Fruit fly (Drosophila melanogaster) whole organism, embryonic: ENCODE data around the gene CG33679.

Source experiments
- CG10565 ChIP-seq: fragments of 200-800 bp; sonication (Bioruptor generic); optimal IDR thresholded peaks from 3 replicates; lab custom pipeline; 2016; ENCODE audit warnings: missing biosample characterization, mild to moderate bottlenecking, missing genetic modification characterization
- CG10959 ChIP-seq: fragments of 200-800 bp; sonication (Bioruptor generic); IDR thresholded peaks from 2 replicates; pipeline ENCODE4 v1.3.6; 2022; ENCODE audit warnings: missing biosample characterization, missing genetic modification characterization
- CG11695 ChIP-seq: fragments of 200-800 bp; sonication (Bioruptor generic); IDR thresholded peaks from 3 replicates; pipeline ENCODE4 v1.3.6; 2022; ENCODE audit warnings: missing biosample characterization, missing genetic modification characterization
- CG12659 ChIP-seq: fragments of 200-800 bp; sonication (Bioruptor generic); optimal IDR thresholded peaks from 3 replicates; lab custom pipeline; 2017; ENCODE audit warnings: mild to moderate bottlenecking, missing biosample characterization, missing genetic modification reagents, missing genetic modification characterization
- CG13296 ChIP-seq: fragments of 200-800 bp; sonication (Bioruptor generic); optimal IDR thresholded peaks from 3 replicates; lab custom pipeline; 2018; ENCODE audit warnings: missing biosample characterization, mild to moderate bottlenecking, missing genetic modification characterization
- CG15073 ChIP-seq: fragments of 200-800 bp; sonication (Bioruptor generic); optimal IDR thresholded peaks from 2 replicates; lab custom pipeline; 2016; ENCODE audit warnings: missing biosample characterization, missing genetic modification characterization
- CG17359 ChIP-seq: fragments of 200-800 bp; sonication (Bioruptor generic); optimal IDR thresholded peaks from 3 replicates; lab custom pipeline; 2018; ENCODE audit warnings: missing biosample characterization, mild to moderate bottlenecking, missing genetic modification characterization, moderate library complexity
- CG1792 ChIP-seq: fragments of 200-800 bp; sonication (Bioruptor generic); optimal IDR thresholded peaks from 2 replicates; lab custom pipeline; 2016; ENCODE audit warnings: missing biosample characterization, missing genetic modification characterization
- CG2129 ChIP-seq: fragments of 200-800 bp; sonication (Bioruptor generic); IDR thresholded peaks from 2 replicates; pipeline ENCODE4 v1.3.6; 2022; ENCODE audit warnings: missing biosample characterization, missing genetic modification characterization; ENCODE audit not compliant: partially characterized antibody
- CG2202 ChIP-seq: fragments of 200-800 bp; sonication (Bioruptor generic); optimal IDR thresholded peaks from 2 replicates; lab custom pipeline; 2018; ENCODE audit warnings: missing biosample characterization, mild to moderate bottlenecking, missing genetic modification characterization
- CG2889 ChIP-seq: fragments of 200-800 bp; sonication (Bioruptor generic); IDR thresholded peaks from 3 replicates; pipeline ENCODE4 v1.3.6; 2022; ENCODE audit warnings: missing biosample characterization, missing genetic modification characterization
- CG34224 ChIP-seq: fragments of 200-800 bp; sonication (Bioruptor generic); IDR thresholded peaks from 3 replicates; pipeline ENCODE4 v1.3.6; 2022; ENCODE audit warnings: missing biosample characterization, missing genetic modification characterization; ENCODE audit not compliant: partially characterized antibody
- CG34422 ChIP-seq: fragments of 200-800 bp; sonication (Bioruptor generic); IDR thresholded peaks from 3 replicates; pipeline ENCODE4 v1.3.6; 2022; ENCODE audit warnings: missing biosample characterization, missing genetic modification characterization
- CG5953 ChIP-seq: fragments of 200-800 bp; sonication (Bioruptor generic); IDR thresholded peaks from 2 replicates; pipeline ENCODE4 v1.3.6; 2022; ENCODE audit warnings: missing biosample characterization, missing genetic modification characterization
- CG6813 ChIP-seq: fragments of 200-800 bp; sonication (Bioruptor generic); optimal IDR thresholded peaks from 2 replicates; lab custom pipeline; 2017; ENCODE audit warnings: missing biosample characterization, missing genetic modification characterization, mild to moderate bottlenecking, moderate library complexity, missing genetic modification reagents
- Dfd ChIP-seq, 2 experiments: fragments of >200 bp; optimal IDR thresholded peaks; 2 replicates each; lab custom pipeline; 2017; ENCODE audit warnings: missing biosample characterization in 2 of 2, missing genetic modification characterization in 2 of 2
- Dip2 ChIP-seq: fragments of 200-800 bp; sonication (Bioruptor generic); IDR thresholded peaks from 2 replicates; pipeline ENCODE4 v1.3.6; 2022; ENCODE audit warnings: missing biosample characterization, missing genetic modification characterization
- Dref ChIP-seq: fragments of 200-800 bp; sonication (Bioruptor generic); IDR thresholded peaks from 2 replicates; pipeline ENCODE4 v1.3.6; 2022; ENCODE audit warnings: missing biosample characterization, missing genetic modification characterization
- ERR ChIP-seq: fragments of 200-800 bp; sonication (Bioruptor generic); optimal IDR thresholded peaks from 2 replicates; lab custom pipeline; 2016; ENCODE audit warnings: missing biosample characterization, missing genetic modification characterization
- HLH4C ChIP-seq: fragments of 200-800 bp; sonication (Bioruptor generic); IDR thresholded peaks from 3 replicates; pipeline ENCODE4 v1.3.6; 2022; ENCODE audit warnings: missing biosample characterization, missing genetic modification characterization; ENCODE audit not compliant: partially characterized antibody
- Hr51 ChIP-seq, 2 experiments: fragments of 200-800 bp; sonication (Bioruptor generic); optimal IDR thresholded peaks; 2 replicates in 1 of 2; 3 replicates in 1 of 2; lab custom pipeline; 2016 to 2018; ENCODE audit warnings: missing biosample characterization in 2 of 2, missing genetic modification characterization in 2 of 2, mild to moderate bottlenecking in 1 of 2, moderate library complexity in 1 of 2
- MESR4 ChIP-seq: fragments of 200-800 bp; sonication (Bioruptor generic); optimal IDR thresholded peaks from 2 replicates; lab custom pipeline; 2018; ENCODE audit warnings: missing biosample characterization, mild to moderate bottlenecking, missing genetic modification characterization, moderate library complexity
- MTF-1 ChIP-seq: fragments of 200-800 bp; sonication (Bioruptor generic); optimal IDR thresholded peaks from 2 replicates; lab custom pipeline; 2018; ENCODE audit warnings: missing biosample characterization, mild to moderate bottlenecking, missing genetic modification characterization, borderline replicate concordance
- Myb ChIP-seq: fragments of 200-800 bp; sonication (Bioruptor generic); optimal IDR thresholded peaks from 2 replicates; lab custom pipeline; 2016; ENCODE audit warnings: missing biosample characterization, missing genetic modification characterization
- Nf-YB ChIP-seq: fragments of 200-800 bp; sonication (Bioruptor generic); optimal IDR thresholded peaks from 3 replicates; lab custom pipeline; 2019; ENCODE audit warnings: missing biosample characterization, mild to moderate bottlenecking, missing genetic modification characterization, moderate library complexity
- PHDP ChIP-seq: fragments of 200-800 bp; sonication (Bioruptor generic); optimal IDR thresholded peaks from 3 replicates; lab custom pipeline; 2018; ENCODE audit warnings: missing biosample characterization, mild to moderate bottlenecking, missing genetic modification characterization, moderate library complexity
- Taf1 ChIP-seq: fragments of 200-800 bp; sonication (Bioruptor generic); IDR thresholded peaks from 2 replicates; pipeline ENCODE4 v1.3.6; 2022; ENCODE audit warnings: missing biosample characterization, missing genetic modification characterization
- Tbp ChIP-seq: fragments of >200 bp; optimal IDR thresholded peaks from 2 replicates; lab custom pipeline; 2018; ENCODE audit warnings: missing biosample characterization, missing genetic modification characterization
- Trl ChIP-seq, 3 experiments: fragments of >200 bp in 2 of 3; fragments of 200-800 bp in 1 of 3; sonication (Bioruptor generic) in 1 of 3; optimal IDR thresholded peaks; 2 replicates in 1 of 3; 3 replicates in 2 of 3; lab custom pipeline; 2016 to 2017; ENCODE audit warnings: missing biosample characterization in 1 of 3, missing genetic modification characterization in 1 of 3
- bigmax ChIP-seq: fragments of 200-800 bp; sonication (Bioruptor generic); optimal IDR thresholded peaks from 2 replicates; lab custom pipeline; 2018; ENCODE audit warnings: missing biosample characterization, mild to moderate bottlenecking, missing genetic modification characterization
- btn ChIP-seq: fragments of 200-800 bp; sonication (Bioruptor generic); optimal IDR thresholded peaks from 2 replicates; lab custom pipeline; 2016; ENCODE audit warnings: missing biosample characterization, missing genetic modification characterization
- chif ChIP-seq, 2 experiments: fragments of 200-800 bp; sonication (Bioruptor generic); optimal IDR thresholded peaks; 3 replicates each; lab custom pipeline; 2016; ENCODE audit warnings: missing biosample characterization in 2 of 2, missing genetic modification characterization in 2 of 2
- chn ChIP-seq: fragments of 200-800 bp; sonication (Bioruptor generic); optimal IDR thresholded peaks from 2 replicates; lab custom pipeline; 2016; ENCODE audit warnings: missing biosample characterization, missing genetic modification characterization
- dm ChIP-seq: fragments of 200-800 bp; sonication (Bioruptor generic); optimal IDR thresholded peaks from 3 replicates; lab custom pipeline; 2016; ENCODE audit warnings: missing biosample characterization, missing genetic modification characterization
- exex ChIP-seq: fragments of 200-800 bp; sonication (Bioruptor generic); optimal IDR thresholded peaks from 4 replicates; lab custom pipeline; 2018; ENCODE audit warnings: missing biosample characterization, mild to moderate bottlenecking, missing genetic modification characterization, moderate library complexity
- fd64A ChIP-seq: fragments of 200-800 bp; sonication (Bioruptor generic); optimal IDR thresholded peaks from 3 replicates; lab custom pipeline; 2018; ENCODE audit warnings: missing biosample characterization, mild to moderate bottlenecking, missing genetic modification characterization
- gem ChIP-seq: fragments of 200-800 bp; sonication (Bioruptor generic); optimal IDR thresholded peaks from 2 replicates; lab custom pipeline; 2019; ENCODE audit warnings: missing biosample characterization, mild to moderate bottlenecking, missing genetic modification characterization, moderate library complexity
- jing ChIP-seq: fragments of 200-800 bp; sonication (Bioruptor generic); optimal IDR thresholded peaks from 2 replicates; lab custom pipeline; 2018; ENCODE audit warnings: missing biosample characterization, mild to moderate bottlenecking, missing genetic modification characterization
- luna ChIP-seq: fragments of 200-800 bp; sonication (Bioruptor generic); optimal IDR thresholded peaks from 2 replicates; lab custom pipeline; 2016; ENCODE audit warnings: missing biosample characterization, missing genetic modification characterization
- peb ChIP-seq: fragments of 200-800 bp; sonication (Bioruptor generic); IDR thresholded peaks from 2 replicates; pipeline ENCODE4 v1.3.6; 2022; ENCODE audit warnings: missing biosample characterization, missing genetic modification characterization
- salm ChIP-seq: fragments of 200-800 bp; sonication (Bioruptor generic); optimal IDR thresholded peaks from 2 replicates; lab custom pipeline; 2018; ENCODE audit warnings: missing biosample characterization, mild to moderate bottlenecking, missing genetic modification characterization
- seq ChIP-seq: fragments of 200-800 bp; sonication (Bioruptor generic); IDR thresholded peaks from 2 replicates; pipeline ENCODE4 v1.3.6; 2022; ENCODE audit warnings: missing biosample characterization, missing genetic modification characterization
- ssp ChIP-seq: fragments of 200-800 bp; sonication (Bioruptor generic); IDR thresholded peaks from 2 replicates; pipeline ENCODE4 v1.3.6; 2022; ENCODE audit warnings: missing biosample characterization, missing genetic modification characterization
- tgo ChIP-seq: fragments of 200-800 bp; sonication (Bioruptor generic); IDR thresholded peaks from 3 replicates; pipeline ENCODE4 v1.3.6; 2022; ENCODE audit warnings: missing biosample characterization, missing genetic modification characterization
- zen2 ChIP-seq: fragments of 200-800 bp; sonication (Bioruptor generic); IDR thresholded peaks from 3 replicates; pipeline ENCODE4 v1.3.6; 2022; ENCODE audit warnings: missing biosample characterization, missing genetic modification characterization; ENCODE audit not compliant: partially characterized antibody

The CG33679 gene

DNA sequence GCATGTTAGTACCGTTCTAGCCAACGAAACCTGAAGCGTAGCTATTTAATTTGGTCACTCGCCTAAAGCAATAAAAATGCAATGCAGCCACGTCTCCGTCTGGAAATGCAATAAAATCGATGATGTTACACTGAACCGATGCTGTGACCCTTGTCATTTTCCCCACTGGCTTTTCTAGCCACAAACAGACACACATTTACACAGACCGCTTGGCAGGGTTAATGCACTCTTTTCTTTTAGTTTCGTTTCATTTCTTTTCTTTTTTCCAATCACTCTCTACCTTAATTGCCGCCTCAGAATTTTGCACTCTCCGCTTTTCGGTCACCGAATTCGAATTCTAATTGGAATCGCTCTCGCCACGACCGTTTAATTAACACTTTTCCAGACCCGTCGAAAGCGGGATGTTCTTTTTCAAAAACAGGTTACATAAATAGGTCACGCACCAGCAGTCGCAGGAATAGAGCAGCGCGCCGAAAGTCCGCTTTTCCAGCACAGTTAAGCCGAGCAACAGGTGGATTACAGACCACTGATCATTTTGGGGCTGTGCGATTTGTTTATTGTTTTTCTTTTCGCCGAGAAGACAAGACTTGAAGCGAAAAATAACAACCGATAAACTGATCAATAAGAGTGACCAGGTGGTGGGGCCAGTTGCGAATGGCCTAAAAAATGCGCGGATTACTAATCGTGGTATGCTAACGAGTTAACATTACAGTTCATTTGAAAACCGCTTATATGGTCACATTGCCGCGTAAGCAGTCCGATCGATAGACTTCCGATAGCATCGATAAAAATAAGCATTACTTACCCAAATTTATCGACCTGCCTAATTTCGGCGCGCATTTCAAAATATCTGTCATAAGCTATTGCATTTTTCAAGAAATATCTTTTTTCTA is 632 bp upstream of the CG33679 start, which contains the start of gene ck (continued):
- TF ChIP-seq chn (GFP tag; lab: Kevin White, UChicago) = no peak
- TF ChIP-seq HLH4C = peak; percentile 83
- no peak for TF ChIP-seq CG2202 (tag; lab: Kevin White, UChicago)
- 0 out of 2 replicates have a peak, but pooled peaks have one; percentile 20 for TF ChIP-seq CG2129 (GFP tag; lab: Robert Waterston, UW)
- peak; percentile 59 for TF ChIP-seq CG34224

DNA sequence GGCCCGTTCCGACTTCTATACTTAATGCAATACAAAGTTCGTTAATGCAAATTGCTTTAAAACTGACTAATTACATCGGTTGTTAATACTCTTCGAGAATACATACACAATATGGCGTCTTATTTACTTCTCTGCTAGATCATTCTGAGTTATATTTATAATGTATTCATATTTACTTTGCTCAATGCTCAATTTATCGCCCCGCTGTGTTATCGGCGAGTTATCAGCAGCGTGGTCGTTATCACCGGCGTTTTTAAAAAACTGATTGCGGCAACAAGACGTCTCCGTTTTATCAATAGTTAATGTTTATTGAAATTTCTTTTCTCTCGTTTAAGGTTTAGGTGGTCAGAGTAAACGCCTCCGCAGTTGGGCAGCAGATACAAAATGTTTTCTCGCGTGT is 897 bp downstream of the CG33679 start:
- peak; percentile 10; the same call in 1 of the 3 replicates for TF ChIP-seq CG34422 (GFP tag; lab: Robert Waterston, UW)
- TF ChIP-seq exex (tag; lab: Kevin White, UChicago) = peak; percentile 55
- TF ChIP-seq Dref (GFP tag; lab: Robert Waterston, UW) = 0 out of 2 replicates have a peak, but pooled peaks have one; percentile 16
- no peak for TF ChIP-seq CG13296 (GFP tag; lab: Kevin White, UChicago)
- TF ChIP-seq btn = no peak

DNA sequence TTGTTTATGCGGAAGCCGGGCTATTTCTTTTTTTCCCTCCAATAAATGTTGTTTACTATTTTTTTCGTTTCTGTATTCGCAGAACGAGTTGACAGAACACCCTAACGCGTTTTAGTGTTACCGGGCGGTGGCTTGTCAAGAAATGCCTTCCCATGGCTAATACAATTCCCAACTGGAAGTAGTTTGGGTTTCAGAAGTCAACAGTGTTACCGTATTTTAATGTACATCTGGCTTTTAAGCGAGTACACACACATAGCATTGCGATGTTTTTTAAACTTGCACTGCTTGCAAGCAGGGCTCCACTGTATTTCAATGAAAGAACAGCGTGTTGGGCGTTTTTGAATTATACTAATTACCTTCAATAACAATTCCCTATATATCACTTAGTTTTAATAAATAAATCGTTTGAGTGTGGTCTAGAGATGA is 2.5 kb downstream of the CG33679 start, which contains the start of gene TfIIS:
Gene TfIIS, minus strand, starts transcription at position 178 of the 426 bp plus-strand sequence.
- TF ChIP-seq salm (tag; lab: Kevin White, UChicago) = no peak
- no peak for TF ChIP-seq CG10565
- TF ChIP-seq CG12659 (GFP tag; lab: Kevin White, UChicago) = peak; percentile 76
- no peak for TF ChIP-seq CG1792
- TF ChIP-seq ssp (GFP tag; lab: Robert Waterston, UW) = peak; percentile 72
- TF ChIP-seq CG15073 = no peak
- no peak for TF ChIP-seq zen2 (GFP tag; lab: Robert Waterston, UW)
- peak; percentile 53 for TF ChIP-seq bigmax (GFP tag; lab: Kevin White, UChicago)
- TF ChIP-seq Dfd (GFP tag; optimal IDR thresholded peaks at IDR 0.05; lab: Kevin White, UChicago) = no peak
- no peak for TF ChIP-seq Tbp (GFP tag; lab: Kevin White, UChicago)
- no peak for TF ChIP-seq CG17359
- TF ChIP-seq CG5953 (GFP tag; lab: Robert Waterston, UW) = no peak
- TF ChIP-seq CG11695 (GFP tag; lab: Robert Waterston, UW) = no peak
- no peak for TF ChIP-seq seq (GFP tag; lab: Robert Waterston, UW)
- TF ChIP-seq dm (GFP tag; lab: Kevin White, UChicago) = peak; percentile 74
- TF ChIP-seq CG6813 (GFP tag; lab: Kevin White, UChicago) = no peak
- TF ChIP-seq jing (GFP tag; lab: Kevin White, UChicago) = no peak
- TF ChIP-seq tgo (GFP tag; lab: Robert Waterston, UW) = no peak
- no peak for TF ChIP-seq CG2889 (GFP tag; lab: Robert Waterston, UW)
- TF ChIP-seq Myb (GFP tag; lab: Kevin White, UChicago) = peak; percentile 87
- peak; percentile 13 for TF ChIP-seq gem
- TF ChIP-seq fd64A = no peak
- peak; percentile 87 for TF ChIP-seq MESR4
- no peak for TF ChIP-seq Taf1 (GFP tag; lab: Robert Waterston, UW)
- TF ChIP-seq Nf-YB (GFP tag; lab: Kevin White, UChicago) = peak; percentile 12
- TF ChIP-seq PHDP (tag; lab: Kevin White, UChicago) = no peak
- no peak for TF ChIP-seq peb (GFP tag; lab: Robert Waterston, UW)
- no peak for TF ChIP-seq luna (GFP tag; lab: Kevin White, UChicago)
- TF ChIP-seq ERR (GFP tag; lab: Kevin White, UChicago) = peak; percentile 3
- TF ChIP-seq chif (GFP tag; optimal IDR thresholded peaks at IDR 0.05; lab: Kevin White, UChicago) = no peak
- TF ChIP-seq Hr51 (GFP tag; optimal IDR thresholded peaks at IDR 0.05; lab: Kevin White, UChicago) = peak; percentile 37 to 45
- TF ChIP-seq Dip2 = no peak
- no peak for TF ChIP-seq CG10959 (GFP tag; lab: Robert Waterston, UW)
- TF ChIP-seq MTF-1 (GFP tag; lab: Kevin White, UChicago) = no peak
- TF ChIP-seq Trl (optimal IDR thresholded peaks at IDR 0.05; lab: Kevin White, UChicago) = no peak
- no peak for TF ChIP-seq Trl (GFP tag; optimal IDR thresholded peaks at IDR 0.05; lab: Kevin White, UChicago)
